Worm (Caenorhabditis elegans) whole organism, L4/young adult: ENCODE data around the gene K09C8.7.

Experiments
- W03F9.2 ChIP-seq: fragments of 150-350 bp; optimal IDR thresholded peaks from 2 replicates; lab custom pipeline; 2014; ENCODE audit warnings: missing biosample characterization, missing genetic modification characterization
- dao-5 ChIP-seq: sonication (generic microtip); optimal IDR thresholded peaks from 2 replicates; lab custom pipeline; 2016; ENCODE audit warnings: missing genotype, missing genetic modification characterization, moderate library complexity, missing compliant biosample characterization
- him-1 ChIP-seq: sonication (generic microtip); optimal IDR thresholded peaks from 2 replicates; lab custom pipeline; 2016; ENCODE audit warnings: missing genotype, missing genetic modification reagents, missing genetic modification characterization, missing compliant biosample characterization

The K09C8.7 gene

DNA sequence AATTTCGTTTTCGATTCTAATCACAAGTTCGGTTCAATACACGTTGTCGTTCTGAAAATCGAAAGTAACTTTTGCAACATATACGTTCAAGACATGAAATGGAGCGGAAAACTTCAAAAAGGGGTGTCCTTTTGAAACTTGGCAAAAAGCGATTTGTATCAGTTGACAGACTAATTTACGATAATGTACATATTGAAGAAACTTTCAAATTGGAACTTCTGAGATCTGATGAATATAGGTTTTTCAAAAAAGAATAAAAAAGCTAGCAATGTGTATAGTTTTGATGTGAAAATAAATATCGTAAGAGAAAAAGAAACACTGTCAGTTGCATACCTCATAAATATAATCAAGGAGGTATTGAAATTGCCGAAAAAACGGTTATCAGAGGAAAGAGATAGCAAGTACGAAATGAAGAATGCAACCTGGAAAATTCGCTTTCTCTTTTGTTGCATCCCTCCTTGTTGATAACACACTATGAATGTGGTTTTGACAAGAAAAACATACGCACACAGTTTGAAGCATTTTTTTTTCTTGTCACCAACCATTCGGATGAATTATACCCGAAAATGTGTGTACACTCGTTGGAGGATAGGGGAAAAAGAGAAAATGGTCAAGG is 22.1 kb downstream of the K09C8.7 start, which contains the start of gene dgn-1:
TSS of gene dgn-1 (minus strand) at position 51 of the 616 bp plus-strand sequence.
- no peak for TF ChIP-seq W03F9.2 (tag; lab: Kevin White, UChicago)
- TF ChIP-seq dao-5 (tag; lab: Kevin White, UChicago): no peak
- TF ChIP-seq him-1 (tag; lab: Kevin White, UChicago): no peak

DNA sequence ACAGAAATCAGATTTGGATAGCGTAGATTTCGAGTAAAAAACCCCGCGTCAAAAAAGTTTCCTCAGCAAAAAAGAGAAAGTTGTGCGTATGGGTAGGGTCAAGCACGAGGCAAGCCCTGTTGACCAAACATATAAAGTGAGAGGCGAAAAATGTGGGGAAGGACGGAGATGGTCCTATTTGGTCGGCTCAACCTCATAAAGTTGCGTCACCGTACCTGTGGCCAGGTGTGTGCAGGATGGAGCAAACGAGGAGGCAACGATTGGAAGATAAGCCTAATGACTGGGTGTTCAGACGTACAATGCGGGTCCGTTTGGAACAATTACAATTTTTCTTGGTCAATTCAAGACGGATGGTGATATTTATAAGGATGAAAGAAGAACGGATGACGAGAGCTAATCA is 24.1 kb downstream of the K09C8.7 start:
- no peak for TF ChIP-seq dao-5 (tag; lab: Kevin White, UChicago)
- no peak for TF ChIP-seq him-1 (tag; lab: Kevin White, UChicago)
- no peak for TF ChIP-seq W03F9.2 (tag; lab: Kevin White, UChicago)

DNA sequence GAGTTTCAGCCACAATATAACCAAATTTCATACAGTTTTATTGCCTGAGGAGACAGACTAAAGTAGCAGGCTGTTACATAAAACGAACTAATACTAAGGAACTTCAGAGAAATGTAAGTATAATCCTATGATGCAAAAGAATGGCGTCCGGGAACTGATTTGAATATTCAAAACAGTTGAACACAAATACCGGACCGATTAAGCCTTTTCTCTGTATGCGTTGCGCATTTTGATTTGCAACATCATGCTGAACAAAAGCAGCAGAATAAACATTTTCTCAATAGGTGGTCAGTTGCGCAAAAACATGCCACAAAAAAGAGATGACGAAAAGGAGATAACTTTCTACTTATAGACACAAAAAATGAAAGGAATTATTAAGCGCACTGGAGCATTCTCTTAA is 27.2 kb downstream of the K09C8.7 start:
- TF ChIP-seq dao-5 (tag; lab: Kevin White, UChicago) (no peak), W03F9.2 (tag; lab: Kevin White, UChicago) (no peak), him-1 (tag; lab: Kevin White, UChicago) (no peak)

DNA sequence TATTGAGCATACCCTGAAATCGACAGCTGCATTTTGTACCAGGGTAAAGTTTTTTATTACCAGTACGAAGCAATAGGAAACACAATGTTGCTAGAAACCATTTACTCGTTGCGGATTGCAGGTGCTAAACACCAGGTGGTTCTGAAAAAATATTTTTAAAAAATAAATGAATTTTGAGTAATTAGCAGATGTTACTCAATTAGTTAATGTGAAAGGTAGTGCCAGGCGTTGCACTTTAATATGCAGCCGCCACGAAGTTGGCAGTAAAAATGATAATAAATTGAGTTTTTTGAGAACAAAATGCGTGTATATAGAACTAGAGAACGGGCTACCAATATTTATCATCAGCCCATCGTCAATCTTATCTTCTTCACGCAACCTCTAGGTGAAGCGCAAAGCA is 31.6 kb downstream of the K09C8.7 start, which contains the start of gene nstp-9:
TSS of gene nstp-9 (minus strand) at position 101 of the 400 bp plus-strand sequence.
- TF ChIP-seq him-1 (tag; lab: Kevin White, UChicago): no peak
- TF ChIP-seq dao-5 (tag; lab: Kevin White, UChicago): no peak
- TF ChIP-seq W03F9.2 (tag; lab: Kevin White, UChicago): no peak

DNA sequence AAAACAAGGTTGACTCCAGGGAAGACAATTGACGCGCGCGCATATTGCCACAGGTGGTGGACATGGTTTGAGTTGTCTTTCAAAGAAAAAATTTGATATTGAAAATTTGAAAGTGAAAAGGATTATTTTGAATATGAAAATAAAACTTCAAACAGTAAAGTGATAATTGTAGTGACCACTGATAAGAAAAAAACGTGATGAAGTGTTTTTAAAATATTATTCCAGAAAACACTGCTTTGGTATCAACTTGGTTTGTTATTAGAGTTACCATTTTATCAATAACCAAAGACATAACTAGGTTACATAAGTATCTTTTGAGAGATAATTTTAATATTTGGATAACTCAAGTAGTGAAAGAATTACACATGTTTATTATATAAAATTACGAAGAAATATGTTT is 35.0 kb downstream of the K09C8.7 start:
- TF ChIP-seq him-1 (tag; lab: Kevin White, UChicago): no peak

DNA sequence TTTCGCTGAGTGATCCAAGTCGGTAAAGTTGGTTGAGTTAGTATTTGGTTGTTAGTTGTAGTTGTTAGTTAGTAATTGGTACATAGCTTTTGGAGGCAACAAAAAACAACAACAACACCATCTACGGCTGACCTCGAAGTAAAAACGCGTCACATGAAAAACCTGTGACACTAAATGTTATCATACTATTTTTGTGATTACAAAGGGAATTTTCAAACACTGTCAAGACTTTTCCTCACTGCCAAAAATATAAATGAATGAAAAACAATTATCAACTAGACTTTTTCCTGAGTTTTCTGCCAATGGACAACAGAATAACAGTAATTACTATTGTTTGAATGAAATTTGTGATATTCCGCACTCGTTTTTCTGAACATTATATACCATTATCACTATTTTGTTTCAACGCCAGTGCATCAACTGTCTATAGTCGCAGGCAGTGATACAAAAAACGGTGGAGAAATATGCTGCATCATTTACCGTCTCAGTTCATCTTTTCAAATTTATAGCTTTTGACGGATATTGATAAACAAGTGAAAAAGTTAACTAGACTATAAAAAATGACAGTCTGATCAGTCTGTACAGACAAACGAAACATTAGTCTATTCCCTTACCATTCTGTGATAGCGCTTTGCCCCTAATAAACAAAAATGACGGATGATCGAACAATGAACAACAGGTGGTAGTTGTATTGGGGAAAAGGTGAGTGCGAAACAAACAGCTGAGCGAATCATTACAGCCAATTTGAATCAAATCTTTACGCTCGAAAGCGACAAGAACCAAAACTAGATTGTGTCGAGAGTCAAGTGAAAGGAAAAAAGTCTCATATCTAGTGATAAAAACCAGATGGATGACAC is 36.5 kb downstream of the K09C8.7 start:
- TF ChIP-seq dao-5 (tag; lab: Kevin White, UChicago) (no peak), him-1 (tag; lab: Kevin White, UChicago) (no peak), W03F9.2 (tag; lab: Kevin White, UChicago) (no peak)

DNA sequence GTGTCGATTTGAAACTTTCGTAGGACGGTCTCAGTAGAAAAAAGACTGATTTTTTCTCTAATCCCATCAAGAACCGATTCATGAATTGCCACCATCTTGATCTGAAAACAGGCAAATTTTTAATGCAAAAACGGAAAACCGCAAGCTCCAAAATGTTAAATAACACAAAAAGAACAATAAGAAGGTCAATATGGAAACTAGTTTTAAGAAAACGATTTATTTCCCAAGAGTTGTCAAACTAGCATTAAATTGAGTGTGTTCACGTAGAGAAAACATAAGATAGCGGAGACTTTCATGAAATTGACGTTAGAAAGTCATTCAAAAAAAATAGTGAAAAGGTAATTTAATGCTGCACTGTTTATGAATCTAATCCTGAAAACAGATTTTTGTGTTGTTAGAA is 37.2 kb downstream of the K09C8.7 start, which contains the start of gene F47B10.9:
TSS of gene F47B10.9 (minus strand) at position 101 of the 400 bp plus-strand sequence.
- TF ChIP-seq him-1 (tag; lab: Kevin White, UChicago): no peak
- TF ChIP-seq dao-5 (tag; lab: Kevin White, UChicago): no peak
- TF ChIP-seq W03F9.2 (tag; lab: Kevin White, UChicago): no peak

DNA sequence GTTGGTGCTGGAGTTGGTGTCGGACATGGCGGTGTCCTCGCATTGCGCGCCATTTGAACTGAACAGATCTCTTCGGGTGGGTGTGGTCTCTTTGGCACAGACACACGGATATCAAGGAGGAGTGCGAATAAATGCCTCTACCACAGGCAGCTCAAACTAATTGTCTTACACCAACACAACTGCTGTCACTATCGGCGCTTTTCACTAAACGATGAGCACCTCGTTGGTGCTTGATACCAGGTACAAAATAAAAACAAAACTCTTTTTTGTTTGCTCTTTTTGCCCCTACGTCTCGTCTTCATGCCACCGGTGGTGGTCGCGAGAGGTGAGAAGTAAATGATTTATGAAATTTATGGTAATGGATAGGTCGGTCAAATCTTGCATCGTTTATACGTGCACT is 40.5 kb downstream of the K09C8.7 start, which contains the start of gene F47B10.8:
TSS of gene F47B10.8 (minus strand) at position 101 of the 400 bp plus-strand sequence.
- TF ChIP-seq him-1 (tag; lab: Kevin White, UChicago) (no peak), W03F9.2 (tag; lab: Kevin White, UChicago) (no peak), dao-5 (tag; lab: Kevin White, UChicago) (no peak)

DNA sequence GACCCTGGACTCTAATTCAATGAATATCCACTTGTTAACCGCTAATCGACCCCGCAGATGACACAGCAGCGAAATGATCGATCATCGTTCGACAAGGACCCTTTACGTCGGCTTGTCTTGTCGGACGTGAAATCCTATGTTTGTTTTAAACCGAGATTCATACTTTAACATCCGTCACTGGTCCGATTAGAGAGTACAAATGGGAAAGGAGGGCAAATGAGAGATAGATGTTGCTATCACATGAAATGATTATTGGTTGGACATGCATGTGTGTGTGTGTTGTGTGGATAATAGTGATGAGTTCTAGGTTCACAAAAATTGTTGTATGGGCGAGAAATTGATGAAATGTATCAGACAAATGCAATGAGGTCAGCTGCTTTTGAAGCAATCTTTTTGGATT is 41.5 kb downstream of the K09C8.7 start:
- TF ChIP-seq W03F9.2 (tag; lab: Kevin White, UChicago): no peak
- TF ChIP-seq dao-5 (tag; lab: Kevin White, UChicago): no peak
- TF ChIP-seq him-1 (tag; lab: Kevin White, UChicago): no peak

DNA sequence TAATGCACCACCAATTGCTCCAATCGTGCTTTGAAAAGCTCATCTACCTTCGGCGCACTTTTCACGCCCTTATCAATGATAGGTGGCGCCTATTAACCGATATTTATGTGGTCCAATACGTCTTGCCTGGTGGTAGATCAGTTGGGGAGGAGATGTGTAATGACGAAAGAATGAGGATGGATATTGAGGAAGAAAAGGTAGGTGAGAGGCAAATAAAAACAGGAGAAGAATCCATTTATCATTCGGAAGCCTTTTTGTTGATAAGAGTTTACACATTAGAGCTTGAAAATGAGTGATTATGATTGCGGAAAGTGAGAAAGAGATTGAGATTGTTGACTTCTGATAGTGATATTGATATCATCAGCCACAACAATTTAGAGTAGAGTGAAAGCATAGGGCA is 43.8 kb downstream of the K09C8.7 start:
- TF ChIP-seq dao-5 (tag; lab: Kevin White, UChicago) (no peak), him-1 (tag; lab: Kevin White, UChicago) (no peak), W03F9.2 (tag; lab: Kevin White, UChicago) (no peak)

DNA sequence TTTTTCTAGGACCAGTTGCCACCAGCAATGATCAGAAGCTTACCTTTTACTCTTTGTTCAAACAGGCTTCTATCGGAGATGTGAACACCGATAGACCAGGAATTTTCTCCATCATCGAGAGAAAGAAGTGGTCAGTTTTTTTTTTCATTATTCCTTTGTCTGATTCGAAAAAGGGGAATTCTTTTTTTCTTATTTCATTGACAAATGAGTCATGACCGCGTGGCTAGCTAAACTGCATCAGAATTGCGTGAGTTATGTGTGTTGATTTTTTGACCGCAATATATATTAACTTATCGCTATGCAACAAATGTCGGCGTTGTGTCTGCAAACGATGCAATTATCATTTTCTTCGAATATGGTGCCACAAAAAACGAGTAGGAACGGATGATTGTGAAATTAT is 47.8 kb downstream of the K09C8.7 start:
- no peak for TF ChIP-seq dao-5 (tag; lab: Kevin White, UChicago)
- no peak for TF ChIP-seq W03F9.2 (tag; lab: Kevin White, UChicago)
- TF ChIP-seq him-1 (tag; lab: Kevin White, UChicago): no peak

DNA sequence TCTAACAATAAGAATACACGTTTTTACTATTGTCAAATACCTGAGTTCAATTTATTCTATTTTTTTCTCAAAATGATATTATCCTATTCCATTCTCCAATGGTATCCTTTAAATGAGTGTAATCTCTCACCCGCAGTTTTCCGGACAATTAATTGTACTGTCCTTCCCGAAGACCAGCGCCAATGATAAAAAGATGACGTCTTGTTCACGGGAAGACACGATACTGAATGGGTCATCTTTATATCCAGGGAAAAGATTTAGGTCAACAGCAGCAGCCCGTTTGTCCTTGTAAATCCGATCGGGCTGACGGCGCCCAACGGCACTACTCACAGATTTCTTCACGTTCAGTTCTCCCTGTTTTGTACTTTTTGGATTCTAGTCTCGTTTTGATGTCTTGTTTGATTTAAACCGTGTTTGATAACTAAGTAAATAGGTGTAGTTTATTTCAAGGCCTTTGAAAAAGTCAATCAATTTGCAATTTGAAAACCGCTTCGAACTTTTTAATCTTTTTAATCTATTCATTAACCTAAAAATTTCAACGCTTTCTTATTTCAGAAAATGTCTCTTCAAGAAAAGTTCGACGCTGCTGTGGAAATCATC is 48.4 kb downstream of the K09C8.7 start, which contains the start of gene acbp-3:
TSS of gene acbp-3 (plus strand) at position 550 of the 600 bp plus-strand sequence.
- no peak for TF ChIP-seq him-1 (tag; lab: Kevin White, UChicago)
- TF ChIP-seq dao-5 (tag; lab: Kevin White, UChicago): no peak
- no peak for TF ChIP-seq W03F9.2 (tag; lab: Kevin White, UChicago)

DNA sequence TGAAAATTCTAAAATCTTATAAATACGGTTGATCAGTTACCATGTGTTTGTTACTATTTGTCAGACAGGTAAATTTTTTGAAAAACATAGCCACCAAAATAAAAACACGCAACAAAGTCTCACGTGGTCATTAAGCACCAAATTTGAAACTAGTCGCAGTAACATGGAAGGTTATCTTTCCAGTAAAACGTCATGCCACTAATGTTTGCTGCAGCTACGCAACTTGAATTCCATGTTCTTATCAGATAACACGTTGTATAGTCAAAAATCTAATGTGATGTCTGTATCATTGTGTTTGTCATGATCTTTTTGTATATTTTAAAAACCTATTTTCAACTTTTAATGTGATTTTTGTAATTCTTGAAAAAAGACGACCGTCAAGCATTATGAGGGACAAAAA is 49.4 kb downstream of the K09C8.7 start:
- TF ChIP-seq dao-5 (tag; lab: Kevin White, UChicago) (no peak), him-1 (tag; lab: Kevin White, UChicago) (no peak), W03F9.2 (tag; lab: Kevin White, UChicago) (no peak)
